Comparison of ENCODE assay signal across 3 worm cellular contexts in the genomic region with DNA sequence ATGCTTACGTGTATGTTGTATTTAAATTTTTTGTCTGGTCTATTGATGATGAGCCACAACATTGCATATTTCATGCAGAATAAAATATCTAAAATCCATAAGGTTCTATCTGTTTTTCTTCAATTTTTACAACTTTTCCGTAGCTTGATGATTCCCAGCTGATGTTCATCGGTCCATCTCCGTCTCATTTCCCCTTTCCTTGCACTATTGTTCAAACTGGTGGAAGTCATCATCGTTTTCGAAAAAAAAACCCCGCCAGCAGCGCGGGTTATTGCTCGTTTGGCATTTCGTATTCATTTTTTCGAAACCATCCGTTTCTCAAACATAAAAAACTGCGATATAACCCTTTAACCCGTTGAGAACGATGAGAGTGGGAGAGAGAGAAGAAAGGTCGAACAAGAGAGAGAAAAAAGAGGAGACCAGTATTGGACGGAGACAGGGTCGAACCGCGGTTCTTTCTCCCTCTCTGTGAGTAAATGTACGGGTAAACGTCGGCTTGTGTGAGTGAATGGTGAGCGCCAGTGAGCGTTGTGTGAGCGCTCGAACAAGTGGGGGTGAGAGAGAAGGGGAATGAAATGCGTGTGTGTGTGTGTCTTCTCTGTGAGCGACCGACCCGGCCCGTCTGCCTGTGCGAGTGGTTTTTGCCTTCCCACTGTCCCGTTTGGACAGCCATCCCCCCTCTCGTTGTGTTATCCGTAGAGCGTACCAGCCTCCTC.
A peak's percentile ranks its signal among the peaks of the same experiment; 100 is the strongest.
TF ChIP-seq lines count a peak whose summit lies in the region.

No protein-coding gene starts in this region.

TF ChIP-seq in whole organism, L1 larva, 84 proteins besides CTCF, POLR2A, EP300 and RAD21 (continued from another document and continues in another):
- TF ChIP-seq ceh-88 (GFP tag; IDR thresholded peaks at IDR 0.05; lab: Robert Waterston, UW) (no peak), efl-1 (optimal IDR thresholded peaks at IDR 0.05; lab: Kevin White, UChicago) (peak; percentile 53 to 56), efl-1 (GFP tag; optimal IDR thresholded peaks at IDR 0.05 in 1 of 2; lab: Kevin White, UChicago) (peak in 1 of 2 experiments; percentile 94), lin-15B (tag; optimal IDR thresholded peaks at IDR 0.05; lab: Kevin White, UChicago) (peak; percentile 57), fkh-4 (tag; optimal IDR thresholded peaks at IDR 0.05; lab: Kevin White, UChicago; ENCODE audit: borderline replicate concordance) (peak; percentile 58), rnt-1 (tag; optimal IDR thresholded peaks at IDR 0.05; lab: Kevin White, UChicago) (peak; percentile 69), F16B12.6 (tag; optimal IDR thresholded peaks at IDR 0.05; lab: Kevin White, UChicago) (peak; percentile 37), ceh-63 (GFP tag; optimal IDR thresholded peaks at IDR 0.05; lab: Kevin White, UChicago) (no peak), dsc-1 (tag; optimal IDR thresholded peaks at IDR 0.05; lab: Kevin White, UChicago) (peak; percentile 79), snpc-4 (tag; optimal IDR thresholded peaks at IDR 0.05; lab: Kevin White, UChicago) (peak; percentile 40), jun-1 (tag; optimal IDR thresholded peaks at IDR 0.05; lab: Kevin White, UChicago) (peak; percentile 74), lin-14 (GFP tag; optimal IDR thresholded peaks at IDR 0.05; lab: Kevin White, UChicago) (peak; percentile 97), C04F5.9 (tag; optimal IDR thresholded peaks at IDR 0.05; lab: Kevin White, UChicago) (peak; percentile 9), Y116A8C.19 (tag; optimal IDR thresholded peaks at IDR 0.05; lab: Kevin White, UChicago; ENCODE audit: borderline replicate concordance) (no peak), pqm-1 (tag; optimal IDR thresholded peaks at IDR 0.05; lab: Kevin White, UChicago) (no peak), sup-37 (GFP tag; optimal IDR thresholded peaks at IDR 0.05; lab: Kevin White, UChicago) (no peak), unc-98 (GFP tag; IDR thresholded peaks at IDR 0.05; lab: Robert Waterston, UW) (no peak), elt-3 (tag; optimal IDR thresholded peaks at IDR 0.05; lab: Kevin White, UChicago) (peak in 3 of 6 experiments; percentile 62 to 86 (median 77)), vab-15 (tag; optimal IDR thresholded peaks at IDR 0.05; lab: Kevin White, UChicago) (no peak), zip-4 (GFP tag; optimal IDR thresholded peaks at IDR 0.05; lab: Kevin White, UChicago) (no peak), mab-9 (GFP tag; IDR thresholded peaks at IDR 0.05; lab: Robert Waterston, UW) (peak; percentile 55), alr-1 (tag; optimal IDR thresholded peaks at IDR 0.05; lab: Kevin White, UChicago; ENCODE audit: borderline replicate concordance) (no peak), lin-13 (GFP tag; optimal IDR thresholded peaks at IDR 0.05; lab: Kevin White, UChicago) (peak; percentile 84), unc-86 (tag; optimal IDR thresholded peaks at IDR 0.05; lab: Kevin White, UChicago) (peak; percentile 74), fkh-8 (tag; optimal IDR thresholded peaks at IDR 0.05; lab: Kevin White, UChicago) (peak; percentile 82), nhr-11 (tag; optimal IDR thresholded peaks at IDR 0.05; lab: Kevin White, UChicago) (no peak), nhr-90 (tag; optimal IDR thresholded peaks at IDR 0.05; lab: Kevin White, UChicago; ENCODE audit: poor library complexity) (peak; percentile 78), isw-1 (GFP tag; IDR thresholded peaks at IDR 0.05; lab: Robert Waterston, UW) (peak; percentile 61), nhr-20 (tag; optimal IDR thresholded peaks at IDR 0.05; lab: Kevin White, UChicago) (peak; percentile 93), lir-3 (tag; optimal IDR thresholded peaks at IDR 0.05; lab: Kevin White, UChicago; ENCODE audit: poor library complexity) (peak; percentile 18), ces-1 (GFP tag; optimal IDR thresholded peaks at IDR 0.05; lab: Kevin White, UChicago) (no peak), aly-2 (tag; optimal IDR thresholded peaks at IDR 0.05; lab: Kevin White, UChicago) (peak; percentile 52), fos-1 (tag; optimal IDR thresholded peaks at IDR 0.05; lab: Kevin White, UChicago) (peak; percentile 53), lin-35 (GFP tag; optimal IDR thresholded peaks at IDR 0.05; lab: Kevin White, UChicago) (peak; percentile 69 to 79), skn-1 (tag; optimal IDR thresholded peaks at IDR 0.05; lab: Kevin White, UChicago) (peak; percentile 20), mef-2 (tag; optimal IDR thresholded peaks at IDR 0.05; lab: Kevin White, UChicago) (peak; percentile 68), ceh-8 (GFP tag; optimal IDR thresholded peaks at IDR 0.05; lab: Kevin White, UChicago) (peak; percentile 65), fkh-10 (GFP tag; optimal IDR thresholded peaks at IDR 0.05; lab: Kevin White, UChicago) (peak; percentile 78), zag-1 (tag; optimal IDR thresholded peaks at IDR 0.05; lab: Kevin White, UChicago) (no peak), egl-13 (tag; optimal IDR thresholded peaks at IDR 0.05; lab: Kevin White, UChicago) (peak; percentile 62)

TF ChIP-seq in whole organism, L3 larva, 47 proteins besides CTCF, POLR2A, EP300 and RAD21 (continued from another document):
- TF ChIP-seq unc-62 (GFP tag; optimal IDR thresholded peaks at IDR 0.05; lab: Kevin White, UChicago) = peak; percentile 4
- TF ChIP-seq lin-15B (tag; optimal IDR thresholded peaks at IDR 0.05; lab: Kevin White, UChicago) = peak; percentile 74
- TF ChIP-seq nhr-23 (tag; optimal IDR thresholded peaks at IDR 0.05; lab: Kevin White, UChicago) = peak; percentile 90
- TF ChIP-seq lin-39 (tag; optimal IDR thresholded peaks at IDR 0.05; lab: Kevin White, UChicago) = peak; percentile 95
- TF ChIP-seq nhr-28 (tag; optimal IDR thresholded peaks at IDR 0.05; lab: Kevin White, UChicago) = no peak
- no peak for TF ChIP-seq aly-2 (tag; optimal IDR thresholded peaks at IDR 0.05; lab: Kevin White, UChicago)
- TF ChIP-seq ceh-9 (tag; optimal IDR thresholded peaks at IDR 0.05; lab: Kevin White, UChicago) = no peak
- TF ChIP-seq fkh-10 (GFP tag; optimal IDR thresholded peaks at IDR 0.05; lab: Kevin White, UChicago) = peak; percentile 48
- TF ChIP-seq ceh-16 (tag; optimal IDR thresholded peaks at IDR 0.05; lab: Kevin White, UChicago) = no peak
- TF ChIP-seq daf-12 (tag; optimal IDR thresholded peaks at IDR 0.05; lab: Kevin White, UChicago) = no peak
- no peak for TF ChIP-seq ztf-11 (tag; optimal IDR thresholded peaks at IDR 0.05; lab: Kevin White, UChicago)
- TF ChIP-seq nhr-237 (tag; optimal IDR thresholded peaks at IDR 0.05; lab: Kevin White, UChicago) = no peak
- peak; percentile 94 for TF ChIP-seq nfya-1 (tag; optimal IDR thresholded peaks at IDR 0.05; lab: Kevin White, UChicago; ENCODE audit: insufficient read depth)
- peak; percentile 81 for TF ChIP-seq elt-2 (tag; optimal IDR thresholded peaks at IDR 0.05; lab: Kevin White, UChicago)
- no peak for TF ChIP-seq skn-1 (tag; optimal IDR thresholded peaks at IDR 0.05; lab: Kevin White, UChicago)
- TF ChIP-seq nhr-11 (tag; optimal IDR thresholded peaks at IDR 0.05; lab: Kevin White, UChicago) = peak; percentile 56
- no peak for TF ChIP-seq pqm-1 (tag; optimal IDR thresholded peaks at IDR 0.05; lab: Kevin White, UChicago)
- TF ChIP-seq eor-1 (tag; optimal IDR thresholded peaks at IDR 0.05; lab: Kevin White, UChicago) = no peak
- no peak for TF ChIP-seq fkh-2 (tag; optimal IDR thresholded peaks at IDR 0.05; lab: Kevin White, UChicago)
- TF ChIP-seq nhr-67 (tag; optimal IDR thresholded peaks at IDR 0.05; lab: Kevin White, UChicago) = no peak
- TF ChIP-seq hmg-11 (tag; optimal IDR thresholded peaks at IDR 0.05; lab: Kevin White, UChicago) = peak; percentile 98
- no peak for TF ChIP-seq ztf-4 (tag; optimal IDR thresholded peaks at IDR 0.05; lab: Kevin White, UChicago)
- no peak for TF ChIP-seq unc-39 (tag; optimal IDR thresholded peaks at IDR 0.05; lab: Kevin White, UChicago)
- no peak for TF ChIP-seq mdl-1 (tag; optimal IDR thresholded peaks at IDR 0.05; lab: Kevin White, UChicago)
- TF ChIP-seq tbx-2 (tag; optimal IDR thresholded peaks at IDR 0.05; lab: Kevin White, UChicago) = peak; percentile 83
- peak; percentile 94 for TF ChIP-seq egl-5 (tag; optimal IDR thresholded peaks at IDR 0.05; lab: Kevin White, UChicago)
- peak; percentile 96 for TF ChIP-seq nhr-25 (tag; optimal IDR thresholded peaks at IDR 0.05; lab: Kevin White, UChicago)
- peak; percentile 4 for TF ChIP-seq R02D3.7 (tag; optimal IDR thresholded peaks at IDR 0.05; lab: Kevin White, UChicago)
- no peak for TF ChIP-seq mml-1 (tag; optimal IDR thresholded peaks at IDR 0.05; lab: Kevin White, UChicago)
- peak; percentile 72 for TF ChIP-seq ama-1 (optimal IDR thresholded peaks at IDR 0.05; lab: Kevin White, UChicago)

TF ChIP-seq in whole organism, young adult, 124 proteins besides CTCF, POLR2A, EP300 and RAD21 (continued from another document):
- TF ChIP-seq unc-62 (GFP tag; optimal IDR thresholded peaks at IDR 0.05; lab: Kevin White, UChicago) (peak; percentile 20), ztf-26 (tag; optimal IDR thresholded peaks at IDR 0.05; lab: Kevin White, UChicago) (peak; percentile 88), attf-3 (GFP tag; conservative IDR thresholded peaks at IDR 0.05; lab: Robert Waterston, UW) (no peak), somi-1 (GFP tag; optimal IDR thresholded peaks at IDR 0.05; lab: Kevin White, UChicago) (peak; percentile 54), rcor-1 (GFP tag; IDR thresholded peaks at IDR 0.05; lab: Robert Waterston, UW) (peak; percentile 77), pha-4 (tag; optimal IDR thresholded peaks at IDR 0.05; lab: Kevin White, UChicago) (peak; percentile 38), lin-35 (GFP tag; optimal IDR thresholded peaks at IDR 0.05; lab: Kevin White, UChicago) (peak in 1 of 3 experiments; percentile 54), gei-17 (GFP tag; optimal IDR thresholded peaks at IDR 0.05; lab: Kevin White, UChicago) (peak; percentile 80), cebp-1 (GFP tag; IDR thresholded peaks at IDR 0.05; lab: Robert Waterston, UW) (peak; percentile 72), cebp-1 (tag; optimal IDR thresholded peaks at IDR 0.05; lab: Kevin White, UChicago) (peak; percentile 89), egrh-3 (GFP tag; IDR thresholded peaks at IDR 0.05; lab: Robert Waterston, UW) (peak; percentile 87), nfyb-1 (GFP tag; IDR thresholded peaks at IDR 0.05; lab: Robert Waterston, UW) (peak; percentile 86), ztf-22 (GFP tag; optimal IDR thresholded peaks at IDR 0.05; lab: Kevin White, UChicago) (peak; percentile 56), nhr-80 (tag; optimal IDR thresholded peaks at IDR 0.05; lab: Kevin White, UChicago) (peak; percentile 95), B0261.1 (tag; optimal IDR thresholded peaks at IDR 0.05; lab: Kevin White, UChicago) (peak; percentile 11), K12H6.12 (tag; optimal IDR thresholded peaks at IDR 0.05; lab: Kevin White, UChicago) (peak; percentile 96), tbp1 (GFP tag; optimal IDR thresholded peaks at IDR 0.05; lab: Kevin White, UChicago) (peak; percentile 61), let-526 (GFP tag; IDR thresholded peaks at IDR 0.05; lab: Robert Waterston, UW) (0 out of 2 replicates have a peak, but pooled peaks have one; percentile 38), F52B5.7 (tag; optimal IDR thresholded peaks at IDR 0.05; lab: Kevin White, UChicago) (no peak), nfya-2 (GFP tag; IDR thresholded peaks at IDR 0.05; lab: Robert Waterston, UW) (no peak), pbrm-1 (GFP tag; IDR thresholded peaks at IDR 0.05; lab: Robert Waterston, UW) (peak; percentile 76), B0035.1 (tag; optimal IDR thresholded peaks at IDR 0.05; lab: Kevin White, UChicago) (peak; percentile 51), Y56A3A.18 (GFP tag; IDR thresholded peaks at IDR 0.05; lab: Robert Waterston, UW) (0 out of 2 replicates have a peak, but pooled peaks have one; percentile 50), ceh-100 (GFP tag; IDR thresholded peaks at IDR 0.05; lab: Robert Waterston, UW) (no peak), ztf-18 (tag; optimal IDR thresholded peaks at IDR 0.05; lab: Kevin White, UChicago) (peak; percentile 66), C06A6.2 (GFP tag; conservative IDR thresholded peaks at IDR 0.05; lab: Robert Waterston, UW) (no peak), him-1 (tag; optimal IDR thresholded peaks at IDR 0.05; lab: Kevin White, UChicago) (no peak), let-607 (tag; optimal IDR thresholded peaks at IDR 0.05; lab: Kevin White, UChicago) (peak; percentile 2 to 61), lir-1 (GFP tag; conservative IDR thresholded peaks at IDR 0.05; lab: Robert Waterston, UW) (peak; percentile 100), zim-3 (tag; optimal IDR thresholded peaks at IDR 0.05; lab: Kevin White, UChicago) (no peak), F33H1.4 (GFP tag; IDR thresholded peaks at IDR 0.05; lab: Robert Waterston, UW) (no peak), atf-7 (tag; optimal IDR thresholded peaks at IDR 0.05; lab: Kevin White, UChicago) (peak; percentile 46), madf-10 (tag; optimal IDR thresholded peaks at IDR 0.05; lab: Kevin White, UChicago) (peak; percentile 69), ceh-40 (GFP tag; IDR thresholded peaks at IDR 0.05; lab: Robert Waterston, UW) (no peak), tlf-1 (GFP tag; optimal IDR thresholded peaks at IDR 0.05; lab: Kevin White, UChicago) (no peak), T07F8.4 (tag; optimal IDR thresholded peaks at IDR 0.05; lab: Kevin White, UChicago) (no peak), ccch-3 (GFP tag; optimal IDR thresholded peaks at IDR 0.05; lab: Kevin White, UChicago) (no peak), sptf-2 (GFP tag; optimal IDR thresholded peaks at IDR 0.05; lab: Kevin White, UChicago) (no peak), ceh-27 (GFP tag; optimal IDR thresholded peaks at IDR 0.05; lab: Kevin White, UChicago) (peak; percentile 93), hmg-20 (GFP tag; IDR thresholded peaks at IDR 0.05; lab: Robert Waterston, UW) (peak; percentile 58; the same call in 1 of the 2 replicates), ztf-6 (GFP tag; IDR thresholded peaks at IDR 0.05; lab: Robert Waterston, UW) (peak; percentile 64), dox-1 (GFP tag; IDR thresholded peaks at IDR 0.05; lab: Robert Waterston, UW) (peak; percentile 92; the same call in 1 of the 2 replicates), snpc-4 (GFP tag; optimal IDR thresholded peaks at IDR 0.05; lab: Kevin White, UChicago) (no peak), snpc-4 (tag; optimal IDR thresholded peaks at IDR 0.05; lab: Kevin White, UChicago) (peak in 3 of 4 experiments; percentile 49 to 79 (median 73)), aptf-2 (GFP tag; conservative IDR thresholded peaks at IDR 0.05; lab: Robert Waterston, UW) (no peak), B0336.3 (GFP tag; IDR thresholded peaks at IDR 0.05; lab: Robert Waterston, UW) (peak; percentile 89), mcd-1 (GFP tag; IDR thresholded peaks at IDR 0.05; lab: Robert Waterston, UW) (peak; percentile 78), F57C9.4 (tag; optimal IDR thresholded peaks at IDR 0.05; lab: Kevin White, UChicago) (no peak), T26A5.8 (tag; optimal IDR thresholded peaks at IDR 0.05; lab: Kevin White, UChicago) (no peak)
